Worm (Caenorhabditis elegans) whole organism, L3 larva: ENCODE data around the gene M163.7.

ENCODE experiments used
- nhr-11 ChIP-seq: fragments of 150-350 bp; optimal IDR thresholded peaks from 2 replicates; lab custom pipeline; 2014; ENCODE audit warnings: missing biosample characterization, missing genetic modification characterization
- zag-1 ChIP-seq: fragments of 150-350 bp; optimal IDR thresholded peaks from 2 replicates; lab custom pipeline; 2014; ENCODE audit warnings: missing biosample characterization, missing genetic modification characterization

ce11 chrX:14424673-14425072 is 39.9 kb upstream of the M163.7 start, which contains the start of gene F23D12.11:
- TF ChIP-seq zag-1 (tag; lab: Kevin White, UChicago) (no peak), nhr-11 (tag; lab: Kevin White, UChicago) (no peak)
